Fruit fly (Drosophila melanogaster) whole organism, embryonic: ENCODE measurements around the gene Rcd5.

ENCODE experiments used
- Adf1 ChIP-seq: fragments of 200-800 bp; sonication (Bioruptor generic); IDR thresholded peaks from 2 replicates; pipeline ENCODE4 v1.3.6; 2022; ENCODE audit warnings: missing biosample characterization, missing genetic modification characterization
- Blimp-1 ChIP-seq: fragments of 200-800 bp; sonication (Bioruptor generic); optimal IDR thresholded peaks from 3 replicates; lab custom pipeline; 2018; ENCODE audit warnings: missing biosample characterization, missing genetic modification characterization, mild to moderate bottlenecking, moderate library complexity, missing genetic modification reagents
- CG10147 ChIP-seq: fragments of 200-800 bp; sonication (Bioruptor generic); optimal IDR thresholded peaks from 2 replicates; lab custom pipeline; 2019; ENCODE audit warnings: missing biosample characterization, mild to moderate bottlenecking, missing genetic modification characterization, moderate library complexity
- CG10979 ChIP-seq: fragments of 200-800 bp; sonication (Bioruptor generic); optimal IDR thresholded peaks from 2 replicates; lab custom pipeline; 2018; ENCODE audit warnings: missing biosample characterization, mild to moderate bottlenecking, missing genetic modification characterization, moderate library complexity
- CG11247 ChIP-seq: fragments of 200-800 bp; sonication (Bioruptor generic); IDR thresholded peaks from 2 replicates; pipeline ENCODE4 v1.3.6; 2022; ENCODE audit warnings: missing biosample characterization, missing genetic modification characterization
- CG12659 ChIP-seq: fragments of 200-800 bp; sonication (Bioruptor generic); optimal IDR thresholded peaks from 3 replicates; lab custom pipeline; 2017; ENCODE audit warnings: mild to moderate bottlenecking, missing biosample characterization, missing genetic modification reagents, missing genetic modification characterization
- CG12769 ChIP-seq: fragments of 200-800 bp; sonication (Bioruptor generic); optimal IDR thresholded peaks from 2 replicates; lab custom pipeline; 2019; ENCODE audit warnings: missing biosample characterization, mild to moderate bottlenecking, missing genetic modification characterization, moderate library complexity
- CG13775 ChIP-seq: fragments of 200-800 bp; sonication (Bioruptor generic); optimal IDR thresholded peaks from 3 replicates; lab custom pipeline; 2017; ENCODE audit warnings: missing biosample characterization, mild to moderate bottlenecking, missing genetic modification characterization
- CG14441 ChIP-seq: fragments of 200-800 bp; sonication (Bioruptor generic); IDR thresholded peaks from 2 replicates; pipeline ENCODE4 v1.3.6; 2022; ENCODE audit warnings: missing biosample characterization, missing genetic modification characterization
- CG15073 ChIP-seq: fragments of 200-800 bp; sonication (Bioruptor generic); optimal IDR thresholded peaks from 2 replicates; lab custom pipeline; 2016; ENCODE audit warnings: missing biosample characterization, missing genetic modification characterization
- CG15479 ChIP-seq: fragments of 200-800 bp; sonication (Bioruptor generic); optimal IDR thresholded peaks from 3 replicates; lab custom pipeline; 2019; ENCODE audit warnings: missing biosample characterization, mild to moderate bottlenecking, missing genetic modification characterization, moderate library complexity
- CG15514 ChIP-seq: fragments of 200-800 bp; sonication (Bioruptor generic); optimal IDR thresholded peaks from 3 replicates; lab custom pipeline; 2017; ENCODE audit warnings: missing biosample characterization, missing genetic modification characterization, mild to moderate bottlenecking, moderate library complexity, missing genetic modification reagents
- CG1602 ChIP-seq: fragments of 200-800 bp; sonication (Bioruptor generic); optimal IDR thresholded peaks from 3 replicates; lab custom pipeline; 2016; ENCODE audit warnings: missing biosample characterization, missing genetic modification characterization
- CG16813 ChIP-seq: fragments of 200-800 bp; sonication (Bioruptor generic); IDR thresholded peaks from 3 replicates; pipeline ENCODE4 v1.3.6; 2022; ENCODE audit warnings: missing biosample characterization, missing genetic modification characterization; ENCODE audit not compliant: partially characterized antibody
- CG16815 ChIP-seq: fragments of 200-800 bp; sonication (Bioruptor generic); optimal IDR thresholded peaks from 3 replicates; lab custom pipeline; 2017; ENCODE audit warnings: missing biosample characterization, mild to moderate bottlenecking, missing genetic modification characterization
- CG31365 ChIP-seq: fragments of 200-800 bp; sonication (Bioruptor generic); optimal IDR thresholded peaks from 2 replicates; lab custom pipeline; 2018; ENCODE audit warnings: missing biosample characterization, mild to moderate bottlenecking, missing genetic modification characterization
- CG33213 ChIP-seq: fragments of 200-800 bp; sonication (Bioruptor generic); optimal IDR thresholded peaks from 3 replicates; lab custom pipeline; 2016; ENCODE audit warnings: missing biosample characterization, missing genetic modification characterization
- CG34422 ChIP-seq: fragments of 200-800 bp; sonication (Bioruptor generic); IDR thresholded peaks from 3 replicates; pipeline ENCODE4 v1.3.6; 2022; ENCODE audit warnings: missing biosample characterization, missing genetic modification characterization
- CG5180 ChIP-seq: fragments of 200-800 bp; sonication (Bioruptor generic); optimal IDR thresholded peaks from 3 replicates; lab custom pipeline; 2017; ENCODE audit warnings: missing biosample characterization, missing genetic modification characterization, mild to moderate bottlenecking, moderate library complexity, missing genetic modification reagents
- CG6654 ChIP-seq: fragments of 200-800 bp; sonication (Bioruptor generic); optimal IDR thresholded peaks from 2 replicates; lab custom pipeline; 2017; ENCODE audit warnings: missing biosample characterization, mild to moderate bottlenecking, missing genetic modification characterization
- CG6791 ChIP-seq: fragments of 200-800 bp; sonication (Bioruptor generic); IDR thresholded peaks from 3 replicates; pipeline ENCODE4 v1.3.6; 2022; ENCODE audit warnings: missing biosample characterization, missing genetic modification characterization; ENCODE audit not compliant: partially characterized antibody
- CG8359 ChIP-seq: fragments of 200-800 bp; sonication (Bioruptor generic); optimal IDR thresholded peaks from 2 replicates; lab custom pipeline; 2017; ENCODE audit warnings: missing biosample characterization, mild to moderate bottlenecking, missing genetic modification characterization, borderline replicate concordance
- Doc2 ChIP-seq: fragments of 200-800 bp; sonication (Bioruptor generic); IDR thresholded peaks from 2 replicates; pipeline ENCODE4 v1.3.6; 2022; ENCODE audit warnings: missing biosample characterization, missing genetic modification characterization
- Kr ChIP-seq: fragments of 200-800 bp; sonication (Bioruptor generic); optimal IDR thresholded peaks from 2 replicates; lab custom pipeline; 2017; ENCODE audit warnings: missing biosample characterization, mild to moderate bottlenecking, missing genetic modification characterization
- Max ChIP-seq: fragments of 200-800 bp; sonication (Bioruptor generic); optimal IDR thresholded peaks from 2 replicates; lab custom pipeline; 2016; ENCODE audit warnings: missing biosample characterization, mild to moderate bottlenecking, missing genetic modification characterization
- Oaz ChIP-seq: fragments of 200-800 bp; sonication (Bioruptor generic); IDR thresholded peaks from 2 replicates; pipeline ENCODE4 v1.3.6; 2022; ENCODE audit warnings: missing biosample characterization, missing genetic modification characterization
- Oli ChIP-seq: fragments of 200-800 bp; sonication (Bioruptor generic); optimal IDR thresholded peaks from 2 replicates; lab custom pipeline; 2018; ENCODE audit warnings: missing biosample characterization, mild to moderate bottlenecking, missing genetic modification characterization, moderate library complexity
- Optix ChIP-seq: fragments of 200-800 bp; sonication (Bioruptor generic); IDR thresholded peaks from 3 replicates; pipeline ENCODE4 v1.3.6; 2022; ENCODE audit warnings: missing biosample characterization, missing genetic modification characterization
- Side ChIP-seq: fragments of 200-800 bp; sonication (Bioruptor generic); optimal IDR thresholded peaks from 2 replicates; lab custom pipeline; 2016; ENCODE audit warnings: missing biosample characterization, missing genetic modification characterization
- ab ChIP-seq: fragments of 200-800 bp; sonication (Bioruptor generic); optimal IDR thresholded peaks from 2 replicates; lab custom pipeline; 2016; ENCODE audit warnings: missing biosample characterization, missing genetic modification characterization
- ac ChIP-seq: fragments of 200-800 bp; sonication (Bioruptor generic); optimal IDR thresholded peaks from 3 replicates; lab custom pipeline; 2017; ENCODE audit warnings: missing biosample characterization, mild to moderate bottlenecking, missing genetic modification characterization
- ara ChIP-seq: fragments of 200-800 bp; sonication (Bioruptor generic); IDR thresholded peaks from 2 replicates; pipeline ENCODE4 v1.3.6; 2022; ENCODE audit warnings: missing biosample characterization, missing genetic modification characterization
- bcd ChIP-seq: fragments of 200-800 bp; sonication (Bioruptor generic); optimal IDR thresholded peaks from 2 replicates; lab custom pipeline; 2017; ENCODE audit warnings: missing biosample characterization, mild to moderate bottlenecking, missing genetic modification characterization
- cato ChIP-seq: fragments of 200-800 bp; sonication (Bioruptor generic); optimal IDR thresholded peaks from 2 replicates; lab custom pipeline; 2016; ENCODE audit warnings: missing biosample characterization, missing genetic modification characterization, borderline replicate concordance
- crp ChIP-seq, 2 experiments: fragments of 200-800 bp; sonication (Bioruptor generic); optimal IDR thresholded peaks; 2 replicates in 1 of 2; 3 replicates in 1 of 2; lab custom pipeline; 2017; ENCODE audit warnings: missing biosample characterization in 2 of 2, missing genetic modification characterization in 2 of 2, mild to moderate bottlenecking in 1 of 2, moderate library complexity in 1 of 2
- en ChIP-seq: fragments of 200-800 bp; sonication (Bioruptor generic); optimal IDR thresholded peaks from 2 replicates; lab custom pipeline; 2016; ENCODE audit warnings: missing biosample characterization, missing genetic modification characterization
- gem ChIP-seq: fragments of 200-800 bp; sonication (Bioruptor generic); optimal IDR thresholded peaks from 2 replicates; lab custom pipeline; 2019; ENCODE audit warnings: missing biosample characterization, mild to moderate bottlenecking, missing genetic modification characterization, moderate library complexity
- ken ChIP-seq: fragments of 200-800 bp; sonication (Bioruptor generic); IDR thresholded peaks from 3 replicates; pipeline ENCODE4 v1.3.6; 2022; ENCODE audit warnings: missing biosample characterization, missing genetic modification characterization
- lbe ChIP-seq: fragments of 200-800 bp; sonication (Bioruptor generic); optimal IDR thresholded peaks from 2 replicates; lab custom pipeline; 2016; ENCODE audit warnings: missing biosample characterization, mild to moderate bottlenecking, missing genetic modification characterization
- nerfin-2 ChIP-seq: fragments of 200-800 bp; sonication (Bioruptor generic); IDR thresholded peaks from 2 replicates; pipeline ENCODE4 v1.3.6; 2022; ENCODE audit warnings: missing biosample characterization, missing genetic modification characterization; ENCODE audit not compliant: partially characterized antibody
- pita ChIP-seq: fragments of 200-800 bp; sonication (Bioruptor generic); optimal IDR thresholded peaks from 2 replicates; lab custom pipeline; 2017; ENCODE audit warnings: missing biosample characterization, mild to moderate bottlenecking, missing genetic modification characterization
- prd ChIP-seq, 3 experiments: fragments of >200 bp in 2 of 3; fragments of 200-800 bp in 1 of 3; sonication (Bioruptor generic) in 1 of 3; optimal IDR thresholded peaks in 2 of 3; IDR thresholded peaks in 1 of 3; 2 replicates in 2 of 3; 3 replicates in 1 of 3; pipeline versions ENCODE4 v1.3.6 to Lab custom; 2017 to 2022; ENCODE audit warnings: missing biosample characterization in 1 of 3, missing genetic modification characterization in 1 of 3
- run ChIP-seq: fragments of 200-800 bp; sonication (Bioruptor generic); optimal IDR thresholded peaks from 3 replicates; lab custom pipeline; 2018; ENCODE audit warnings: missing biosample characterization, mild to moderate bottlenecking, missing genetic modification characterization
- seq ChIP-seq: fragments of 200-800 bp; sonication (Bioruptor generic); IDR thresholded peaks from 2 replicates; pipeline ENCODE4 v1.3.6; 2022; ENCODE audit warnings: missing biosample characterization, missing genetic modification characterization
- sna ChIP-seq: fragments of 200-800 bp; sonication (Bioruptor generic); IDR thresholded peaks from 2 replicates; pipeline ENCODE4 v1.3.6; 2022; ENCODE audit warnings: missing biosample characterization, missing genetic modification characterization; ENCODE audit not compliant: partially characterized antibody
- so ChIP-seq: fragments of 200-800 bp; sonication (Bioruptor generic); IDR thresholded peaks from 3 replicates; pipeline ENCODE4 v1.3.6; 2022; ENCODE audit warnings: missing biosample characterization, missing genetic modification characterization
- sug ChIP-seq: fragments of 200-800 bp; optimal IDR thresholded peaks from 2 replicates; lab custom pipeline; 2019; ENCODE audit warnings: missing biosample characterization, mild to moderate bottlenecking, missing genetic modification characterization, moderate library complexity
- wek ChIP-seq: fragments of 200-800 bp; sonication (Bioruptor generic); optimal IDR thresholded peaks from 3 replicates; lab custom pipeline; 2018; ENCODE audit warnings: missing biosample characterization, mild to moderate bottlenecking, missing genetic modification characterization, moderate library complexity
- z ChIP-seq: fragments of 200-800 bp; sonication (Bioruptor generic); IDR thresholded peaks from 3 replicates; pipeline ENCODE4 v1.3.6; 2022; ENCODE audit warnings: missing biosample characterization, missing genetic modification characterization

The Rcd5 gene

dm6 chr3L:4070996-4071379 is 30.7 kb downstream of the Rcd5 start (continued):
- TF ChIP-seq ken (GFP tag; lab: Robert Waterston, UW) (peak; percentile 70; the same call in 2 of the 3 replicates), CG15073 (GFP tag; lab: Kevin White, UChicago) (no peak), CG5180 (GFP tag; lab: Kevin White, UChicago) (no peak), pita (GFP tag; lab: Kevin White, UChicago) (no peak), CG12659 (GFP tag; lab: Kevin White, UChicago) (no peak), ara (GFP tag; lab: Robert Waterston, UW) (peak; percentile 75), Oli (tag; lab: Kevin White, UChicago) (peak; percentile 61), CG12769 (tag; lab: Kevin White, UChicago) (peak; percentile 89), cato (GFP tag; lab: Kevin White, UChicago) (no peak), CG1602 (GFP tag; lab: Kevin White, UChicago) (peak; percentile 49), CG8359 (no peak), z (GFP tag; lab: Robert Waterston, UW) (no peak), CG15479 (GFP tag; lab: Kevin White, UChicago) (no peak), seq (GFP tag; lab: Robert Waterston, UW) (peak; percentile 57), crp (GFP tag; optimal IDR thresholded peaks at IDR 0.05; lab: Kevin White, UChicago) (no peak), lbe (GFP tag; lab: Kevin White, UChicago) (peak; percentile 62), CG15514 (GFP tag; lab: Kevin White, UChicago) (peak; percentile 50), bcd (peak; percentile 39), CG13775 (no peak), Oaz (GFP tag; lab: Robert Waterston, UW) (no peak), CG16813 (GFP tag; lab: Robert Waterston, UW) (no peak), nerfin-2 (GFP tag; lab: Robert Waterston, UW) (no peak), ab (GFP tag; lab: Kevin White, UChicago) (no peak), sug (no peak), CG6654 (GFP tag; lab: Kevin White, UChicago) (peak; percentile 26), CG11247 (GFP tag; lab: Robert Waterston, UW) (peak; percentile 67), CG10147 (peak; percentile 29), Blimp-1 (GFP tag; lab: Kevin White, UChicago) (peak; percentile 56), en (GFP tag; lab: Kevin White, UChicago) (no peak), prd (optimal IDR thresholded peaks at IDR 0.05; lab: Kevin White, UChicago) (no peak), prd (GFP tag; IDR thresholded peaks at IDR 0.05; lab: Robert Waterston, UW) (peak; percentile 66), Max (no peak), Doc2 (GFP tag; lab: Robert Waterston, UW) (no peak; the same call in 1 of the 2 replicates), gem (tag; lab: Kevin White, UChicago) (peak; percentile 64), CG31365 (tag; lab: Kevin White, UChicago) (peak; percentile 7), CG6791 (GFP tag; lab: Robert Waterston, UW) (no peak), CG34422 (GFP tag; lab: Robert Waterston, UW) (peak; percentile 6; the same call in 1 of the 3 replicates), Kr (GFP tag; lab: Kevin White, UChicago) (no peak), so (peak; percentile 8; the same call in 1 of the 3 replicates), Adf1 (no peak), CG10979 (tag; lab: Kevin White, UChicago) (peak; percentile 29), sna (no peak), CG33213 (GFP tag; lab: Kevin White, UChicago) (no peak), Side (peak; percentile 45), Optix (GFP tag; lab: Robert Waterston, UW) (peak; percentile 13; the same call in 1 of the 3 replicates), CG14441 (GFP tag; lab: Robert Waterston, UW) (peak; percentile 66), run (no peak), CG16815 (GFP tag; lab: Kevin White, UChicago) (no peak), wek (GFP tag; lab: Kevin White, UChicago) (no peak), ac (GFP tag; lab: Kevin White, UChicago) (no peak)
